Fruit fly (Drosophila melanogaster) whole organism, prepupa: ENCODE data around the gene Gyc89Db.

ENCODE experiments used
- CG6792 ChIP-seq: fragments of 200-800 bp; sonication (Bioruptor generic); optimal IDR thresholded peaks from 3 replicates; lab custom pipeline; 2016; ENCODE audit warnings: missing biosample characterization, missing genetic modification characterization
- CG8119 ChIP-seq: fragments of 200-800 bp; sonication (Bioruptor generic); IDR thresholded peaks from 3 replicates; pipeline ENCODE4 v1.3.6; 2022; ENCODE audit warnings: missing biosample characterization, missing genetic modification characterization
- CG8632 ChIP-seq: fragments of 200-800 bp; sonication (Bioruptor generic); optimal IDR thresholded peaks from 3 replicates; lab custom pipeline; 2016; ENCODE audit warnings: missing biosample characterization, missing genetic modification characterization
- cyc ChIP-seq: fragments of 200-800 bp; sonication (Bioruptor generic); optimal IDR thresholded peaks from 3 replicates; lab custom pipeline; 2016; ENCODE audit warnings: missing biosample characterization, missing genetic modification characterization
- ss ChIP-seq, 2 experiments: fragments of 200-800 bp; sonication (Bioruptor generic); optimal IDR thresholded peaks; 2 replicates in 1 of 2; 3 replicates in 1 of 2; lab custom pipeline; 2017 to 2018; ENCODE audit warnings: mild to moderate bottlenecking in 2 of 2, missing biosample characterization in 2 of 2, missing genetic modification characterization in 2 of 2, moderate library complexity in 1 of 2

dm6 chr3R:16436374-16437037 is 40.4 kb upstream of the Gyc89Db start, which contains the start of gene mRpS33:
- TF ChIP-seq CG8119 (no peak), CG8632 (no peak), ss (GFP tag; optimal IDR thresholded peaks at IDR 0.05; lab: Kevin White, UChicago) (no peak), cyc (no peak), CG6792 (GFP tag; lab: Kevin White, UChicago) (no peak)
